Fruit fly (Drosophila melanogaster) whole organism, embryonic: Measurements from ENCODE around the gene orion.

ENCODE experiments used
- ATbp ChIP-seq: fragments of 200-800 bp; sonication (Bioruptor generic); optimal IDR thresholded peaks from 2 replicates; lab custom pipeline; 2017; ENCODE audit warnings: missing biosample characterization, mild to moderate bottlenecking, missing genetic modification characterization, missing genetic modification reagents
- B-H1 ChIP-seq: fragments of 200-800 bp; sonication (Bioruptor generic); IDR thresholded peaks from 3 replicates; pipeline ENCODE4 v1.3.6; 2022; ENCODE audit warnings: missing biosample characterization, missing genetic modification characterization
- CG10267 ChIP-seq: fragments of 200-800 bp; sonication (Bioruptor generic); optimal IDR thresholded peaks from 2 replicates; lab custom pipeline; 2018; ENCODE audit warnings: missing biosample characterization, mild to moderate bottlenecking, missing genetic modification characterization, moderate library complexity
- CG11695 ChIP-seq: fragments of 200-800 bp; sonication (Bioruptor generic); IDR thresholded peaks from 3 replicates; pipeline ENCODE4 v1.3.6; 2022; ENCODE audit warnings: missing biosample characterization, missing genetic modification characterization
- CG12104 ChIP-seq: fragments of 200-800 bp; sonication (Bioruptor generic); optimal IDR thresholded peaks from 3 replicates; lab custom pipeline; 2016; ENCODE audit warnings: missing biosample characterization, missing genetic modification characterization
- CG13296 ChIP-seq: fragments of 200-800 bp; sonication (Bioruptor generic); optimal IDR thresholded peaks from 3 replicates; lab custom pipeline; 2018; ENCODE audit warnings: missing biosample characterization, mild to moderate bottlenecking, missing genetic modification characterization
- CG15479 ChIP-seq: fragments of 200-800 bp; sonication (Bioruptor generic); optimal IDR thresholded peaks from 3 replicates; lab custom pipeline; 2019; ENCODE audit warnings: missing biosample characterization, mild to moderate bottlenecking, missing genetic modification characterization, moderate library complexity
- CG1647 ChIP-seq: fragments of 200-800 bp; sonication (Bioruptor generic); optimal IDR thresholded peaks from 3 replicates; lab custom pipeline; 2016; ENCODE audit warnings: missing biosample characterization, missing genetic modification characterization
- CG16813 ChIP-seq: fragments of 200-800 bp; sonication (Bioruptor generic); IDR thresholded peaks from 3 replicates; pipeline ENCODE4 v1.3.6; 2022; ENCODE audit warnings: missing biosample characterization, missing genetic modification characterization; ENCODE audit not compliant: partially characterized antibody
- CG17385 ChIP-seq: fragments of 200-800 bp; sonication (Bioruptor generic); optimal IDR thresholded peaks from 3 replicates; lab custom pipeline; 2018; ENCODE audit warnings: missing biosample characterization, mild to moderate bottlenecking, missing genetic modification characterization
- CG1792 ChIP-seq: fragments of 200-800 bp; sonication (Bioruptor generic); optimal IDR thresholded peaks from 2 replicates; lab custom pipeline; 2016; ENCODE audit warnings: missing biosample characterization, missing genetic modification characterization
- CG18619 ChIP-seq: fragments of 200-800 bp; sonication (Bioruptor generic); optimal IDR thresholded peaks from 3 replicates; lab custom pipeline; 2017; ENCODE audit warnings: missing biosample characterization, mild to moderate bottlenecking, missing genetic modification characterization
- CG3838 ChIP-seq: fragments of 200-800 bp; sonication (Bioruptor generic); optimal IDR thresholded peaks from 3 replicates; lab custom pipeline; 2016; ENCODE audit warnings: missing biosample characterization, missing genetic modification characterization
- CG4424 ChIP-seq: fragments of 200-800 bp; sonication (Bioruptor generic); optimal IDR thresholded peaks from 3 replicates; lab custom pipeline; 2016; ENCODE audit warnings: missing biosample characterization, missing genetic modification characterization
- CG8089 ChIP-seq: fragments of 200-800 bp; sonication (Bioruptor generic); optimal IDR thresholded peaks from 3 replicates; lab custom pipeline; 2016; ENCODE audit warnings: missing biosample characterization, missing genetic modification characterization
- Camta ChIP-seq: fragments of 200-800 bp; sonication (Bioruptor generic); optimal IDR thresholded peaks from 2 replicates; lab custom pipeline; 2016; ENCODE audit warnings: missing biosample characterization, missing genetic modification characterization
- Drgx ChIP-seq: fragments of 200-800 bp; sonication (Bioruptor generic); IDR thresholded peaks from 2 replicates; pipeline ENCODE4 v1.3.6; 2022; ENCODE audit warnings: missing biosample characterization, missing genetic modification characterization
- ERR ChIP-seq: fragments of 200-800 bp; sonication (Bioruptor generic); optimal IDR thresholded peaks from 2 replicates; lab custom pipeline; 2016; ENCODE audit warnings: missing biosample characterization, missing genetic modification characterization
- Fer1 ChIP-seq: fragments of 200-800 bp; sonication (Bioruptor generic); optimal IDR thresholded peaks from 2 replicates; lab custom pipeline; 2017; ENCODE audit warnings: missing biosample characterization, mild to moderate bottlenecking, missing genetic modification characterization
- Gsc ChIP-seq: fragments of 200-800 bp; sonication (Bioruptor generic); IDR thresholded peaks from 2 replicates; pipeline ENCODE4 v1.3.6; 2022; ENCODE audit warnings: missing biosample characterization, missing genetic modification characterization
- Hmr ChIP-seq: fragments of 200-800 bp; sonication (Bioruptor generic); optimal IDR thresholded peaks from 3 replicates; lab custom pipeline; 2017; ENCODE audit warnings: mild to moderate bottlenecking, missing biosample characterization, missing genetic modification reagents, missing genetic modification characterization
- MESR4 ChIP-seq: fragments of 200-800 bp; sonication (Bioruptor generic); optimal IDR thresholded peaks from 2 replicates; lab custom pipeline; 2018; ENCODE audit warnings: missing biosample characterization, mild to moderate bottlenecking, missing genetic modification characterization, moderate library complexity
- NC2β ChIP-seq: fragments of 200-800 bp; sonication (Bioruptor generic); optimal IDR thresholded peaks from 2 replicates; lab custom pipeline; 2016; ENCODE audit warnings: missing biosample characterization, missing genetic modification characterization
- Ptx1 ChIP-seq: fragments of 200-800 bp; sonication (Bioruptor generic); IDR thresholded peaks from 2 replicates; pipeline ENCODE4 v1.3.6; 2022; ENCODE audit warnings: missing biosample characterization, missing genetic modification characterization
- Tbp ChIP-seq: fragments of >200 bp; optimal IDR thresholded peaks from 2 replicates; lab custom pipeline; 2018; ENCODE audit warnings: missing biosample characterization, missing genetic modification characterization
- Xrp1 ChIP-seq: fragments of 200-800 bp; sonication (Bioruptor generic); IDR thresholded peaks from 2 replicates; pipeline ENCODE4 v1.3.6; 2022; ENCODE audit warnings: missing biosample characterization, missing genetic modification characterization
- bab2 ChIP-seq: fragments of 200-800 bp; sonication (Bioruptor generic); optimal IDR thresholded peaks from 2 replicates; lab custom pipeline; 2016; ENCODE audit warnings: missing biosample characterization, missing genetic modification characterization
- dati ChIP-seq: fragments of 200-800 bp; sonication (Bioruptor generic); IDR thresholded peaks from 2 replicates; pipeline ENCODE4 v1.3.6; 2022; ENCODE audit warnings: missing biosample characterization, missing genetic modification characterization
- esg ChIP-seq: fragments of 200-800 bp; sonication (Bioruptor generic); conservative IDR thresholded peaks from 2 replicates; pipeline ENCODE4 v1.3.6; 2022; ENCODE audit warnings: missing biosample characterization, missing genetic modification characterization
- fd102C ChIP-seq: fragments of 200-800 bp; sonication (Bioruptor generic); optimal IDR thresholded peaks from 2 replicates; lab custom pipeline; 2018; ENCODE audit warnings: missing biosample characterization, mild to moderate bottlenecking, missing genetic modification characterization, moderate library complexity
- fd3F ChIP-seq: fragments of 200-800 bp; sonication (Bioruptor generic); optimal IDR thresholded peaks from 2 replicates; lab custom pipeline; 2018; ENCODE audit warnings: missing biosample characterization, mild to moderate bottlenecking, missing genetic modification characterization, moderate library complexity
- gsb-n ChIP-seq: fragments of 200-800 bp; sonication (Bioruptor generic); optimal IDR thresholded peaks from 3 replicates; lab custom pipeline; 2018; ENCODE audit warnings: missing biosample characterization, mild to moderate bottlenecking, missing genetic modification characterization
- insv ChIP-seq, 2 experiments: fragments of 200-800 bp; sonication (Bioruptor generic); optimal IDR thresholded peaks; 3 replicates each; lab custom pipeline; 2016 to 2018; ENCODE audit warnings: missing biosample characterization in 2 of 2, missing genetic modification characterization in 2 of 2
- inv ChIP-seq: fragments of 200-800 bp; sonication (Bioruptor generic); IDR thresholded peaks from 2 replicates; pipeline ENCODE4 v1.3.6; 2022; ENCODE audit warnings: missing biosample characterization, missing genetic modification characterization; ENCODE audit not compliant: partially characterized antibody
- jumu ChIP-seq: fragments of 200-800 bp; sonication (Bioruptor generic); optimal IDR thresholded peaks from 3 replicates; lab custom pipeline; 2016; ENCODE audit warnings: missing biosample characterization, missing genetic modification characterization
- oc ChIP-seq: fragments of 200-800 bp; sonication (Bioruptor generic); optimal IDR thresholded peaks from 2 replicates; lab custom pipeline; 2018; ENCODE audit warnings: missing biosample characterization, mild to moderate bottlenecking, missing genetic modification characterization, moderate library complexity
- onecut ChIP-seq: fragments of 200-800 bp; sonication (Bioruptor generic); IDR thresholded peaks from 2 replicates; pipeline ENCODE4 v1.3.6; 2022; ENCODE audit warnings: missing biosample characterization, missing genetic modification characterization
- pb ChIP-seq: fragments of 200-800 bp; sonication (Bioruptor generic); optimal IDR thresholded peaks from 3 replicates; lab custom pipeline; 2016; ENCODE audit warnings: missing biosample characterization, missing genetic modification characterization
- pho ChIP-seq: fragments of 200-800 bp; sonication (Bioruptor generic); optimal IDR thresholded peaks from 2 replicates; lab custom pipeline; 2016; ENCODE audit warnings: missing biosample characterization, missing genetic modification characterization
- ranshi ChIP-seq: fragments of 200-800 bp; sonication (Bioruptor generic); IDR thresholded peaks from 2 replicates; pipeline ENCODE4 v1.3.6; 2022; ENCODE audit warnings: missing biosample characterization, missing genetic modification characterization
- sens-2 ChIP-seq: fragments of 200-800 bp; sonication (Bioruptor generic); IDR thresholded peaks from 2 replicates; pipeline ENCODE4 v1.3.6; 2022; ENCODE audit warnings: missing biosample characterization, missing genetic modification characterization
- sim ChIP-seq: fragments of 200-800 bp; sonication (Bioruptor generic); IDR thresholded peaks from 2 replicates; pipeline ENCODE4 v1.3.6; 2022; ENCODE audit warnings: missing biosample characterization, missing genetic modification characterization
- tup ChIP-seq: fragments of 200-800 bp; sonication (Bioruptor generic); optimal IDR thresholded peaks from 2 replicates; lab custom pipeline; 2016; ENCODE audit warnings: missing biosample characterization, mild to moderate bottlenecking, missing genetic modification characterization, moderate library complexity
- vvl ChIP-seq: fragments of 200-800 bp; sonication (Bioruptor generic); IDR thresholded peaks from 2 replicates; pipeline ENCODE4 v1.3.6; 2022; ENCODE audit warnings: missing biosample characterization, missing genetic modification characterization
- yki ChIP-seq: fragments of >200 bp; optimal IDR thresholded peaks from 3 replicates; lab custom pipeline; 2018

The orion gene

dm6 chrX:7908239-7909068, 38.3 kb downstream of the orion start, which contains the start of the genes dpr14 and spidey (continued):
- TF ChIP-seq vvl (GFP tag; lab: Robert Waterston, UW), result peak; percentile 93

dm6 chrX:7901153-7902038, 45.3 kb downstream of the orion start, which contains the start of the genes RpS6 and bys:
Gene RpS6, minus strand, starts transcription at chrX:7901331.
Gene bys, plus strand, starts transcription at chrX:7901880.
- TF ChIP-seq CG12104 (GFP tag; lab: Kevin White, UChicago) (peak; percentile 30), sens-2 (0 out of 2 replicates have a peak, but pooled peaks have one; percentile 15), tup (GFP tag; lab: Kevin White, UChicago) (peak; percentile 27), Hmr (peak; percentile 68), yki (lab: Kevin White, UChicago) (no peak), B-H1 (GFP tag; lab: Robert Waterston, UW) (peak; percentile 14; the same call in 1 of the 3 replicates), dati (GFP tag; lab: Robert Waterston, UW) (0 out of 2 replicates have a peak, but pooled peaks have one; percentile 4), bab2 (GFP tag; lab: Kevin White, UChicago) (peak; percentile 36), CG8089 (GFP tag; lab: Kevin White, UChicago) (peak; percentile 5), Drgx (GFP tag; lab: Robert Waterston, UW) (peak; percentile 49), CG17385 (GFP tag; lab: Kevin White, UChicago) (peak; percentile 63), ATbp (GFP tag; lab: Kevin White, UChicago) (no peak), sim (GFP tag; lab: Robert Waterston, UW) (0 out of 2 replicates have a peak, but pooled peaks have one; percentile 23), CG15479 (GFP tag; lab: Kevin White, UChicago) (peak; percentile 26), CG3838 (no peak), Ptx1 (GFP tag; lab: Robert Waterston, UW) (peak; percentile 33), Xrp1 (GFP tag; lab: Robert Waterston, UW) (no peak), CG10267 (tag; lab: Kevin White, UChicago) (peak; percentile 63), ERR (no peak), insv (GFP tag; optimal IDR thresholded peaks at IDR 0.05; lab: Kevin White, UChicago) (no peak), Camta (no peak), inv (GFP tag; lab: Robert Waterston, UW) (peak; percentile 77), oc (tag; lab: Kevin White, UChicago) (no peak), pb (GFP tag; lab: Kevin White, UChicago) (peak; percentile 19), MESR4 (GFP tag; lab: Kevin White, UChicago) (peak; percentile 93), fd3F (GFP tag; lab: Kevin White, UChicago) (no peak), CG1792 (no peak), CG1647 (GFP tag; lab: Kevin White, UChicago) (no peak), esg (no peak), pho (no peak), Tbp (no peak), CG18619 (peak; percentile 52), CG4424 (GFP tag; lab: Kevin White, UChicago) (peak; percentile 39), CG13296 (GFP tag; lab: Kevin White, UChicago) (peak; percentile 66), CG16813 (peak; percentile 87), Gsc (GFP tag; lab: Robert Waterston, UW) (no peak), CG11695 (GFP tag; lab: Robert Waterston, UW) (0 out of 3 replicates have a peak, but pooled peaks have one; percentile 31), NC2β (GFP tag; lab: Kevin White, UChicago) (peak; percentile 58), ranshi (peak; percentile 39), onecut (GFP tag; lab: Robert Waterston, UW) (peak; percentile 75), jumu (GFP tag; lab: Kevin White, UChicago) (no peak), fd102C (no peak), Fer1 (peak; percentile 59), gsb-n (no peak)
